Worm (Caenorhabditis elegans) whole organism, mixed stage, embryonic: Measurements from ENCODE around the gene ant-1.3.

Experiments used
- M03D4.4 ChIP-seq: sonication (generic microtip); optimal IDR thresholded peaks from 2 replicates; lab custom pipeline; 2017; ENCODE audit warnings: mild to moderate bottlenecking, missing genetic modification characterization, missing compliant biosample characterization
- ceh-39 ChIP-seq: fragments of 150-350 bp; optimal IDR thresholded peaks from 2 replicates; lab custom pipeline; 2014; ENCODE audit warnings: missing biosample characterization, missing genetic modification characterization
- ceh-43 ChIP-seq: fragments of 200-800 bp; sonication (Bioruptor generic); optimal IDR thresholded peaks from 2 replicates; lab custom pipeline; 2018; ENCODE audit warnings: mild to moderate bottlenecking, missing genetic modification characterization, moderate library complexity, missing compliant biosample characterization
- ceh-83 ChIP-seq: fragments of 200-800 bp; sonication (Bioruptor generic); optimal IDR thresholded peaks from 2 replicates; lab custom pipeline; 2018; ENCODE audit warnings: mild to moderate bottlenecking, missing genetic modification characterization, missing compliant biosample characterization
- ces-1 ChIP-seq: fragments of 150-350 bp; optimal IDR thresholded peaks from 2 replicates; lab custom pipeline; 2014; ENCODE audit warnings: missing biosample characterization, missing genetic modification reagents, missing genetic modification characterization
- cnd-1 ChIP-seq: fragments of 200-800 bp; sonication (Bioruptor generic); optimal IDR thresholded peaks from 2 replicates; lab custom pipeline; 2018; ENCODE audit warnings: mild to moderate bottlenecking, missing genetic modification characterization, missing compliant biosample characterization
- drap-1 ChIP-seq: fragments of 200-800 bp; sonication (Bioruptor generic); optimal IDR thresholded peaks from 3 replicates; lab custom pipeline; 2018; ENCODE audit warnings: mild to moderate bottlenecking, missing genetic modification characterization, missing compliant biosample characterization
- elt-1 ChIP-seq: sonication (generic microtip); optimal IDR thresholded peaks from 2 replicates; lab custom pipeline; 2017; ENCODE audit warnings: missing genetic modification characterization, mild to moderate bottlenecking, missing compliant biosample characterization, antibody characterized with exemption, moderate library complexity, borderline replicate concordance; ENCODE audit not compliant: insufficient read depth
- elt-3 ChIP-seq: fragments of 150-350 bp; optimal IDR thresholded peaks from 2 replicates; lab custom pipeline; 2014; ENCODE audit warnings: missing biosample characterization, missing genetic modification characterization
- ham-2 ChIP-seq: fragments of 200-800 bp; sonication (Bioruptor generic); optimal IDR thresholded peaks from 2 replicates; lab custom pipeline; 2018; ENCODE audit warnings: mild to moderate bottlenecking, missing genetic modification characterization, missing compliant biosample characterization
- hlh-1 ChIP-seq: fragments of 150-350 bp; optimal IDR thresholded peaks from 2 replicates; lab custom pipeline; 2014; ENCODE audit warnings: missing biosample characterization, missing genetic modification reagents, missing genetic modification characterization
- lin-32 ChIP-seq: fragments of 200-800 bp; sonication (Bioruptor generic); optimal IDR thresholded peaks from 2 replicates; lab custom pipeline; 2018; ENCODE audit warnings: mild to moderate bottlenecking, missing genetic modification characterization, missing compliant biosample characterization
- lsy-2 ChIP-seq: fragments of 150-350 bp; optimal IDR thresholded peaks from 2 replicates; lab custom pipeline; 2014; ENCODE audit warnings: missing biosample characterization, missing genetic modification characterization
- mab-5 ChIP-seq: fragments of 150-350 bp; optimal IDR thresholded peaks from 2 replicates; lab custom pipeline; 2014; ENCODE audit warnings: missing biosample characterization, missing genetic modification characterization
- mep-1 ChIP-seq: fragments of 150-350 bp; optimal IDR thresholded peaks from 2 replicates; lab custom pipeline; 2017; ENCODE audit warnings: missing biosample characterization, missing genetic modification reagents, missing genetic modification characterization, inconsistent platforms
- mls-2 ChIP-seq: sonication (generic microtip); optimal IDR thresholded peaks from 2 replicates; lab custom pipeline; 2016; ENCODE audit warnings: mild to moderate bottlenecking, missing genetic modification characterization, moderate library complexity, missing compliant biosample characterization
- nhr-12 ChIP-seq: fragments of 150-350 bp; optimal IDR thresholded peaks from 2 replicates; lab custom pipeline; 2014; ENCODE audit warnings: missing biosample characterization, missing genetic modification characterization
- nhr-2 ChIP-seq: fragments of 150-350 bp; optimal IDR thresholded peaks from 2 replicates; lab custom pipeline; 2014; ENCODE audit warnings: missing biosample characterization, missing genetic modification characterization
- nhr-237 ChIP-seq: fragments of 150-350 bp; optimal IDR thresholded peaks from 2 replicates; lab custom pipeline; 2014; ENCODE audit warnings: missing biosample characterization, missing genetic modification characterization
- nhr-28 ChIP-seq: fragments of 150-350 bp; optimal IDR thresholded peaks from 2 replicates; lab custom pipeline; 2014; ENCODE audit warnings: missing biosample characterization, missing genetic modification characterization
- pha-4 ChIP-seq: fragments of 150-350 bp; optimal IDR thresholded peaks from 2 replicates; lab custom pipeline; 2018; ENCODE audit warnings: missing biosample characterization, missing genetic modification reagents, missing genetic modification characterization
- sem-2 ChIP-seq: fragments of 200-800 bp; sonication (Bioruptor generic); optimal IDR thresholded peaks from 2 replicates; lab custom pipeline; 2018; ENCODE audit warnings: mild to moderate bottlenecking, missing genetic modification characterization, missing compliant biosample characterization
- snpc-4 ChIP-seq: fragments of 150-350 bp; optimal IDR thresholded peaks from 2 replicates; lab custom pipeline; 2014; ENCODE audit warnings: missing biosample characterization, missing genetic modification characterization
- sptf-1 ChIP-seq: sonication (generic microtip); optimal IDR thresholded peaks from 2 replicates; lab custom pipeline; 2017; ENCODE audit warnings: mild to moderate bottlenecking, missing genetic modification characterization, moderate library complexity, missing compliant biosample characterization
- tbx-8 ChIP-seq: fragments of 200-800 bp; sonication (Bioruptor generic); optimal IDR thresholded peaks from 2 replicates; lab custom pipeline; 2018; ENCODE audit warnings: mild to moderate bottlenecking, missing genetic modification characterization, moderate library complexity, missing compliant biosample characterization
- unc-120 ChIP-seq: sonication (generic microtip); optimal IDR thresholded peaks from 2 replicates; lab custom pipeline; 2017; ENCODE audit warnings: missing genetic modification characterization, missing compliant biosample characterization; ENCODE audit not compliant: poor library complexity, severe bottlenecking
- unc-39 ChIP-seq: fragments of 150-350 bp; optimal IDR thresholded peaks from 2 replicates; lab custom pipeline; 2014; ENCODE audit warnings: missing biosample characterization, missing genetic modification characterization
- unc-62 ChIP-seq: fragments of 150-350 bp; optimal IDR thresholded peaks from 2 replicates; lab custom pipeline; 2014; ENCODE audit warnings: missing biosample characterization, missing genetic modification reagents, missing genetic modification characterization
- zip-8 ChIP-seq: fragments of 150-350 bp; optimal IDR thresholded peaks from 2 replicates; lab custom pipeline; 2014; ENCODE audit warnings: missing biosample characterization, missing genetic modification characterization
- ztf-11 ChIP-seq: fragments of 150-350 bp; optimal IDR thresholded peaks from 2 replicates; lab custom pipeline; 2014; ENCODE audit warnings: missing biosample characterization, missing genetic modification characterization

Gene ant-1.3

DNA sequence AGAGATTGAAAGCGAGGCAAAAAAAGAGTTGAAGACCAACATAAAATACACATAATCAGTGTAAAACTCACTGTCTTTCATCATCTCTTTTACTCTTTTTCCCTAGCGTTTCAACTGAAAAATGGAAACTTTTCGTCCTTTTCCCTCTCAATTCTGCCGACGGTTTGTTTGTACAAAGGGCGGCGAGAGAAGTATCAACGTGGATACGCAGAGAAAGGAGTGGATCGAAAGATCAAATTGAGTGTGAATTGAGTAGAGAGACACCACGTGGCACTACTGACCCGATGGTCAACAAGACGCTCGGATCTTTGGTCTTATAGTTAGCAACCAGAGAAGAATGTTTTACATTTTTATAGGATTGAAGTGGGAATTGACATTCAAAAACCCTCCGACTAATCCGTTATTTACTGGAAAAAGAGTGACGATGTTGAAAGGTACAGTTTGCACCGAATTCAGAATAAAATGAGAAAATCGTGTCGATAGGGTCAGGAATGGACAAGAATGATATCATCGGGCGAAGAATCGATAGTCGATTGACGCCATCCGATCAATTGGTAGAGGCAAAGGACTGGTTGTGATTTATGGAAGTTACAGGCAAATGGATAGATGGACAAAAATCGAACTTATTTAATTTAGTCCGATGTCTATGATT lies 38.0 kb downstream of the ant-1.3 start:
- no peak for TF ChIP-seq unc-120 (tag; lab: Kevin White, UChicago)
- TF ChIP-seq hlh-1 (tag; lab: Kevin White, UChicago): peak; percentile 7
- TF ChIP-seq lsy-2 (tag; lab: Kevin White, UChicago): no peak
- TF ChIP-seq ceh-83 (GFP tag; lab: Kevin White, UChicago): no peak
- TF ChIP-seq, all 35 proteins: peak for 1

ce11 chrIV:9669969-9670368 lies 39.1 kb downstream of the ant-1.3 start:
- TF ChIP-seq cnd-1 (tag; lab: Kevin White, UChicago) (no peak), ztf-11 (tag; lab: Kevin White, UChicago) (no peak), ceh-83 (GFP tag; lab: Kevin White, UChicago) (no peak), nhr-28 (tag; lab: Kevin White, UChicago) (no peak), drap-1 (GFP tag; lab: Kevin White, UChicago) (no peak), lsy-2 (tag; lab: Kevin White, UChicago) (no peak), zip-8 (no peak), nhr-12 (tag; lab: Kevin White, UChicago) (no peak), tbx-8 (GFP tag; lab: Kevin White, UChicago) (no peak), unc-120 (tag; lab: Kevin White, UChicago) (no peak), mls-2 (tag; lab: Kevin White, UChicago) (no peak), nhr-2 (tag; lab: Kevin White, UChicago) (no peak), sptf-1 (tag; lab: Kevin White, UChicago) (no peak), sem-2 (GFP tag; lab: Kevin White, UChicago) (no peak), mep-1 (tag; lab: Kevin White, UChicago) (no peak), mab-5 (tag; lab: Kevin White, UChicago) (no peak), snpc-4 (tag; lab: Kevin White, UChicago) (no peak), unc-62 (no peak)

ce11 chrIV:9668103-9668672 lies 40.9 kb downstream of the ant-1.3 start:
- no peak for TF ChIP-seq pha-4 (tag; lab: Kevin White, UChicago)
- no peak for TF ChIP-seq unc-39

- TF ChIP-seq tbx-8 (GFP tag; lab: Kevin White, UChicago) (no peak), ham-2 (GFP tag; lab: Kevin White, UChicago) (no peak), lin-32 (GFP tag; lab: Kevin White, UChicago) (no peak), elt-3 (peak; percentile 4), drap-1 (GFP tag; lab: Kevin White, UChicago) (no peak), sem-2 (GFP tag; lab: Kevin White, UChicago) (no peak), nhr-12 (tag; lab: Kevin White, UChicago) (no peak), lsy-2 (tag; lab: Kevin White, UChicago) (peak; percentile 27), unc-62 (peak; percentile 40), ztf-11 (tag; lab: Kevin White, UChicago) (no peak), unc-120 (tag; lab: Kevin White, UChicago) (no peak), nhr-237 (tag; lab: Kevin White, UChicago) (peak; percentile 53), ceh-83 (GFP tag; lab: Kevin White, UChicago) (no peak), elt-1 (tag; lab: Kevin White, UChicago) (peak; percentile 78), hlh-1 (tag; lab: Kevin White, UChicago) (no peak), ceh-39 (tag; lab: Kevin White, UChicago) (peak; percentile 24), sptf-1 (tag; lab: Kevin White, UChicago) (no peak), nhr-28 (tag; lab: Kevin White, UChicago) (no peak), pha-4 (tag; lab: Kevin White, UChicago) (peak; percentile 50), M03D4.4 (no peak), ceh-43 (GFP tag; lab: Kevin White, UChicago) (no peak), mep-1 (tag; lab: Kevin White, UChicago) (no peak)
Observed at ce11 chrIV:9667084-9667483, 42.0 kb downstream of the ant-1.3 start.

- TF ChIP-seq ceh-39 (tag; lab: Kevin White, UChicago) (no peak), ces-1 (GFP tag; lab: Kevin White, UChicago) (peak; percentile 61)
Observed at ce11 chrIV:9659999-9660398, 49.1 kb downstream of the ant-1.3 start.
